Fruit fly (Drosophila melanogaster) whole organism, prepupa: ENCODE results near the gene na.

Experiments used
- CG1621 ChIP-seq: fragments of 200-800 bp; sonication (Bioruptor generic); optimal IDR thresholded peaks from 3 replicates; lab custom pipeline; 2018; ENCODE audit warnings: missing biosample characterization, mild to moderate bottlenecking, missing genetic modification characterization
- CG16779 ChIP-seq: fragments of 200-800 bp; sonication (Bioruptor generic); optimal IDR thresholded peaks from 3 replicates; lab custom pipeline; 2017; ENCODE audit warnings: missing biosample characterization, mild to moderate bottlenecking, missing genetic modification characterization
- CG3032 ChIP-seq: fragments of 200-800 bp; optimal IDR thresholded peaks from 2 replicates; lab custom pipeline; 2019; ENCODE audit warnings: missing biosample characterization, mild to moderate bottlenecking, missing genetic modification characterization, moderate library complexity
- CG34406 ChIP-seq: fragments of 200-800 bp; sonication (Bioruptor generic); optimal IDR thresholded peaks from 3 replicates; lab custom pipeline; 2016; ENCODE audit warnings: missing biosample characterization, missing genetic modification characterization
- dac ChIP-seq: fragments of 200-800 bp; sonication (Bioruptor generic); optimal IDR thresholded peaks from 2 replicates; lab custom pipeline; 2017; ENCODE audit warnings: missing biosample characterization, mild to moderate bottlenecking, missing genetic modification characterization
- eg ChIP-seq: fragments of 200-800 bp; sonication (Bioruptor generic); IDR thresholded peaks from 3 replicates; pipeline ENCODE4 v1.3.6; 2022; ENCODE audit warnings: missing biosample characterization, missing genetic modification characterization
- pdm3 ChIP-seq: fragments of 200-800 bp; sonication (Bioruptor generic); optimal IDR thresholded peaks from 3 replicates; lab custom pipeline; 2016; ENCODE audit warnings: missing biosample characterization, missing genetic modification characterization
- svp ChIP-seq: fragments of 200-800 bp; sonication (Bioruptor generic); peaks from one replicate; lab custom pipeline; 2016; ENCODE audit warnings: missing biosample characterization, missing genetic modification characterization

DNA sequence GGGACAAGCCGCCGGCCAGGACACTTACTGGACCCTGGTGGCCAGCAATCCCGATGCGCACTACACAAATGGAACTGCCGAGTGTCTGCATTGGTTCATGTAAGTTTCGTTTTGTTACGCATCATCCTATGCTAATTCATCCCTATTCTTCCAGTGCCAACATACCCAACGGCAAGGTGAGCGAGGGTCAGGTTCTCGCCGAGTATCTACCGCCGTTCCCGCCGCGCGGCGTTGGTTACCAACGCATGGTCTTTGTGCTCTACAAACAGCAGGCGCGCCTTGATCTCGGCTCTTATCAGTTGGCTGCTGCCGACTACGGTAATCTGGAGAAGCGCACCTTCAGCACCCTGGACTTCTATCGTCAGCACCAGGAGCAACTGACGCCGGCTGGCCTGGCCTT lies 39.1 kb upstream of the na start:
- TF ChIP-seq svp (GFP tag; lab: Kevin White, UChicago) (peak; percentile 94), dac (GFP tag; lab: Kevin White, UChicago) (no peak), CG34406 (GFP tag; lab: Kevin White, UChicago) (no peak), CG16779 (no peak), eg (no peak), CG3032 (no peak), pdm3 (GFP tag; lab: Kevin White, UChicago) (no peak), CG1621 (tag; lab: Kevin White, UChicago) (no peak)
